Worm (Caenorhabditis elegans) whole organism, early embryonic: Measurements from ENCODE around the gene eol-1.

Experiments used
- B0310.2 ChIP-seq: sonication (generic microtip); optimal IDR thresholded peaks from 2 replicates; lab custom pipeline; 2016; ENCODE audit warnings: mild to moderate bottlenecking, missing genetic modification characterization, missing compliant biosample characterization
- F13C5.2 ChIP-seq: sonication (generic microtip); optimal IDR thresholded peaks from 2 replicates; lab custom pipeline; 2017; ENCODE audit warnings: mild to moderate bottlenecking, missing genetic modification characterization, inconsistent platforms, missing compliant biosample characterization
- aly-1 ChIP-seq: sonication (generic microtip); optimal IDR thresholded peaks from 2 replicates; lab custom pipeline; 2016; ENCODE audit warnings: missing genetic modification characterization, missing compliant biosample characterization
- ama-1 ChIP-seq: fragments of 150-350 bp; optimal IDR thresholded peaks from 2 replicates; lab custom pipeline; 2014
- ceh-13 ChIP-seq: fragments of 200-800 bp; sonication (Bioruptor generic); optimal IDR thresholded peaks from 2 replicates; lab custom pipeline; 2018; ENCODE audit warnings: mild to moderate bottlenecking, missing genetic modification characterization, missing compliant biosample characterization
- ceh-36 ChIP-seq: sonication (generic microtip); optimal IDR thresholded peaks from 2 replicates; lab custom pipeline; 2016; ENCODE audit warnings: missing genetic modification characterization, inconsistent platforms, missing compliant biosample characterization
- ets-7 ChIP-seq: sonication (generic microtip); optimal IDR thresholded peaks from 2 replicates; lab custom pipeline; 2016; ENCODE audit warnings: missing genotype, missing genetic modification characterization, missing compliant biosample characterization
- flt-1 ChIP-seq: fragments of 200-800 bp; sonication (Bioruptor generic); IDR thresholded peaks from 2 replicates; pipeline ENCODE4 v1.3.6; 2022; ENCODE audit warnings: missing genetic modification characterization, missing compliant biosample characterization
- hmbx-1 ChIP-seq: sonication (generic microtip); optimal IDR thresholded peaks from 2 replicates; lab custom pipeline; 2016; ENCODE audit warnings: mild to moderate bottlenecking, missing genetic modification characterization, missing compliant biosample characterization
- hmg-4 ChIP-seq: fragments of 200-800 bp; sonication (Bioruptor generic); optimal IDR thresholded peaks from 2 replicates; lab custom pipeline; 2018; ENCODE audit warnings: mild to moderate bottlenecking, missing genetic modification characterization, missing compliant biosample characterization
- hnd-1 ChIP-seq: sonication (generic microtip); optimal IDR thresholded peaks from 2 replicates; lab custom pipeline; 2016; ENCODE audit warnings: missing genetic modification characterization, missing compliant biosample characterization
- pes-1 ChIP-seq: fragments of 200-800 bp; sonication (Bioruptor generic); IDR thresholded peaks from 2 replicates; pipeline ENCODE4 v1.3.6; 2022; ENCODE audit warnings: missing genetic modification reagents, missing genetic modification characterization, missing compliant biosample characterization
- scrt-1 ChIP-seq: fragments of 200-800 bp; sonication (Bioruptor generic); IDR thresholded peaks from 2 replicates; pipeline ENCODE4 v1.3.6; 2022; ENCODE audit warnings: missing genetic modification characterization, missing compliant biosample characterization
- sea-1 ChIP-seq: fragments of 200-800 bp; sonication (Bioruptor generic); conservative IDR thresholded peaks from 2 replicates; pipeline ENCODE4 v1.3.6; 2022; ENCODE audit warnings: missing genetic modification characterization, missing compliant biosample characterization
- tbx-11 ChIP-seq: fragments of 200-800 bp; sonication (Bioruptor generic); IDR thresholded peaks from 2 replicates; pipeline ENCODE4 v1.3.6; 2022; ENCODE audit warnings: missing genetic modification characterization, missing compliant biosample characterization
- tbx-37 ChIP-seq: fragments of 200-800 bp; sonication (Bioruptor generic); conservative IDR thresholded peaks from 2 replicates; pipeline ENCODE4 v1.3.6; 2022; ENCODE audit warnings: missing genetic modification reagents, missing genetic modification characterization, missing compliant biosample characterization
- tra-4 ChIP-seq: sonication (generic microtip); optimal IDR thresholded peaks from 2 replicates; lab custom pipeline; 2017; ENCODE audit warnings: missing genetic modification characterization, missing compliant biosample characterization

eol-1 gene

DNA sequence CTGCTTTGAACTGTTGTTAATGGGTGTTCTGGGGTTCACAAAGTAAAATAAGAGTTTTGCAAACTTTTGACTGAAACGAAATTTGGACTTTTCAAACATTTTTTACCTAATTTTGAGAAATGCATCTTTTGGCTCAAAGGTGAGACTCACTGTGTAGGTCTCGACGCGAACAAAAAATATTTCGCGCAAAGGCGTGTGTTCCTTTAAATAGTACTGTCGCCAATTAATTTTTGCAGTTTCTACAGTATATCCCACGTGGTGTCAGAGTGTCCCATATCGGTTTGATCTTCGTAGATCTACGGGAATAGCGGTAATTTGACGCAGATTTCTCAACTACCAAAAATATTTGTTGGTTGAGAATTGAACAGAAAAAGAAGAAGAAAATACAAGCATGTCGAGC lies 32.9 kb upstream of the eol-1 start:
- no peak for TF ChIP-seq tbx-11

DNA sequence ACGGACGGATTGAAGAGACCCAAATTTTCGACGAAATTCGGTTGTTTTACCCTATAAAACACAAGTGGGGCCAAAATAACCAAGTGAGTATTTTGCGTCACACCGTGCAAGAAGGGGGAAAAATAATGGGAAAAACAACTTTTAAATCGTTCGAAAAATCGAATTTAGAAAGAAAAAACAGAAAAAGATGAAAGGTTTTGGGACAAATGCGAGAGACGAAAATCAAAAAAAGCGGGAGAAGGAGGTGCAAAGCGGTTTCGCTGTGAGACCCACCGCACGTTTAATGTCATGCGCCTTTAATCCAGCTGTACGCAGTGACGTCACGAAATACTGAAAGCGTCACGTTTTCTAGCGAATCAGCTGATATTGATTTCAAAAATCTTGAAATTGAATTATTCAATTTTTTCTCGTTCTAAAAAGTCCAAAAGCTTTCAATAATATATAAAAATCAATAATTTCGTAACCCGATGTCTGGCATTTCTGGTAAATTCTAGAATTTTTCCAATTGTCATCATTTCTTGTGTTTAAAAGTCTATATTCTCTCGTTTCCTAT lies 31.4 kb upstream of the eol-1 start, which contains the start of the genes ddx-17 and aip-1:
Gene ddx-17, minus strand, starts transcription at position 51 of the 553 bp plus-strand sequence.
Gene aip-1, plus strand, starts transcription at position 332 of the 553 bp plus-strand sequence.
- TF ChIP-seq sea-1 (GFP tag; lab: Robert Waterston, UW) (no peak), F13C5.2 (peak; percentile 42), ama-1 (peak; percentile 18)

DNA sequence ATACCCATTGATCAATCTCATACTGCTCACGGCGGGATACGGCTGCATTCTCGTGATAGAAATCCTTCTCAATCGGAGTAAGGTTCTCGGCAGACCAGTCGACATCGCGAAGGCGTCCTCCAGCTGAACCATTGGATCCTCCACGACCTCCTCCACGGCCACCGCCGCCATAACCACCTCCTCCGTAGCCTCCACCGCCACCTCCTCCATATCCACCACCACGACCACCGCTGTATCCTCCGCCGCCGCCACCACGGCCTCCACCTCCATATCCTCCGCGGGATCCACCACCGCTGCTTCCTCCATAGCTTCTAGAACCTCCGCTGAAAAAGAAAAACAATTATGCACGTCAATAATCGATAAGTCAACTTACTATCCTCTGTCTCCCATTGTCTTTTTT lies 30.7 kb upstream of the eol-1 start:
- TF ChIP-seq scrt-1 (GFP tag; lab: Robert Waterston, UW), result peak; percentile 38; the same call in 1 of the 2 replicates
- TF ChIP-seq hnd-1 (tag; lab: Kevin White, UChicago), result no peak
- TF ChIP-seq tbx-11, result no peak
- TF ChIP-seq tbx-37, result no peak
- TF ChIP-seq B0310.2, result no peak
- no peak for TF ChIP-seq hmg-4 (GFP tag; lab: Kevin White, UChicago)

DNA sequence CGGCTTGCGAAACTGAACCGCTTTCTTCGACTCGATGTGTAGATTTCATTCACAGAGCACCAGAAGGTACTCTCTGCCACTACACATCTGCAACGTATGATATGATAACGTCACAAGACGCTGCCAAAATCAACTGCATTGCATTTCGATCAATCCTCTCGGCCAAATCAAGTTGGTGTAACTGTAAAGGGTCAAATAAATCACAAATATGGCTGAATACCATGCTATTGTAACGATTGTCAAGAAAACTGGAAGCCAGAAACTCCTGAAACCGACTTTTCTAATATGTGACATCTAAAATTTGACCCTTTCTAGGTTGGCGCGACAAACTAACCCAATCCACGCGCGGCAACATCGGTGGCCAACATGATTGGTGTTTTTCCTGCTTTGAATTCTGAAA lies 29.3 kb upstream of the eol-1 start:
- TF ChIP-seq F13C5.2 (no peak), ets-7 (no peak), tbx-11 (no peak), hmg-4 (GFP tag; lab: Kevin White, UChicago) (no peak)

DNA sequence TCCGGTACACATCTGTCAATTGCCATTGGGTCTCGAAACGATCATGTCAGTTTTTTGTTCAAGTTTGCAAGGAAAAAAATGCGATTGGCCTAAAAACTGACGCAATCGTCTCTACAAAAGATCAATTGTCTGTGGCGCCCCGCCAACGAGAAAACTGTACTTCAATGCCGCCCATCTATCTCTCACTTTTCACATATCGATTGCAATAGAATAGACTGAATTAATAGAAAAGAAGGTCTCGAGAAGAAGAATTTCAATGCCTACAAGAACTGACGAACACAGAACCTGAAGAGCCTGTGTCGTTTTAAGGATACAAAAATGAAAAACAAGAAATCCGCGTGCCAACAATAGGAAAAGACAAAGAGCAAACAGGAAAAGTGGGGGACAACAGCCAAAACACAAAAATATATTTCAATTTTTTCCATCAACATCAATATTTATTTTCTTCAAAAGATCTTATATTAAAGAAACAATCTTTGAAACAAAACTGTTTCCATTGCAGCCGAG lies 27.7 kb upstream of the eol-1 start:
- peak; percentile 35 for TF ChIP-seq ama-1
- TF ChIP-seq pes-1 (GFP tag; lab: Robert Waterston, UW), result no peak

DNA sequence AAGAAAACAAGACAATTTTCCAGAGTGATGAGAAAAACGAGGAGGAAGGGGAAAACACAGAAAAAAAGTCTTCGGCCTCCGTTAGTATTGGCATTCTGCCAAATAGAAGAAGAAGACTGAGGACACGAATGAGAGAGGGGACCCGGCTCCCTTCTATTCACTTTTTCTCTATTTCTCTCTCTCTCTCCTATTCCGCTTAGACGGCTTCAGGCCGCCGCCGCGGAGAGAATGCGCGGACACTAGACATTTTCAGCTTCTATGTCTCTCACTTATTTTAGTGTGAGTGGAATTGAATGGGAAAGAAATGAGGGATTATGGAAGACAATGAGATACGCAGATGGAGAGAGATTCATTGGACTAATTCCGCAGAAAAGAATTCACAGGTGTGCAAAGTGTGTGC lies 26.1 kb upstream of the eol-1 start:
- no peak for TF ChIP-seq ceh-13 (GFP tag; lab: Kevin White, UChicago)
- no peak for TF ChIP-seq ets-7
- no peak for TF ChIP-seq tbx-37
- no peak for TF ChIP-seq pes-1 (GFP tag; lab: Robert Waterston, UW)
- TF ChIP-seq hnd-1 (tag; lab: Kevin White, UChicago), result no peak

DNA sequence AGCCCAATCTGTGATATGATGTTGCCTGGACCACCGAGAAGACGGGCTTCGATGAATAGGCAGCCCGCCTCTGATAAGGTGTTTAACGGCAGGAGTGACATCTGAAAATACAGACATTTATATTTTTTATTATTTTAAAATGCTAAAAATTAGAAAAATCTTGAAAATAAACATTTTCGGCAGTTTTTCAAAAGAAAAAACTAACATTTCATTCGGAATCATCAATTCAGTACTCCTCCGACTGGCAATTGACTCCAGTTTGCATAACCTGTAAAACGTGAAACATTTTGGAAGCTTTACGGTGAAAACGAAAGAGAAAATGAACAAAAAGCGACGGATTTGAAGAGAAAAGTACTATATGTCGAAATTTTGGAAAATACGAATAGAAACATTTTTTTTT lies 25.1 kb upstream of the eol-1 start, which contains the start of gene ric-7:
Gene ric-7, minus strand, starts transcription at position 101 of the 400 bp plus-strand sequence.
- peak; percentile 29; the same call in 1 of the 2 replicates for TF ChIP-seq tbx-11
- TF ChIP-seq scrt-1 (GFP tag; lab: Robert Waterston, UW), result no peak

DNA sequence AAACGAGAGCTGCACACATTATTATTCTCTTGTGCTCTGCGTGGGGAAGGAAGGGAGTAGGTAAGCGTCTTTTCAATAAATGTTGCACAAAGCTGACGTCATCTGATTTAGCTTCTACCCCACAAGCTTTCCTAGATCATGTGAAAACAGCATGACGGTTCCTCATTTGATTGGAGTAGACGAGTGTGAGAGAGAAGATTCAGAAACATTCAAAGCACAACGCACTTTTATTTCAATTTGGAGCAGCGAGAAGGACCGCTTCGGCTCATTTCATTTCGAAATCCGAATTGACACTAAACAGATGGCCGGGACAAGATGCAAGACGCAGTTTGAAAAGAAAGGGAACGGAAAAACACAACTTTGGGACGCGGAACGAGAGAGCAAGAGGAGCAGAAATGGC lies 23.6 kb upstream of the eol-1 start:
- TF ChIP-seq hmbx-1 (tag; lab: Kevin White, UChicago) (no peak), tra-4 (no peak), hmg-4 (GFP tag; lab: Kevin White, UChicago) (no peak), aly-1 (tag; lab: Kevin White, UChicago) (no peak), ceh-36 (tag; lab: Kevin White, UChicago) (no peak), ceh-13 (GFP tag; lab: Kevin White, UChicago) (no peak), sea-1 (GFP tag; lab: Robert Waterston, UW) (no peak), tbx-11 (no peak), ets-7 (no peak), B0310.2 (no peak), flt-1 (no peak), pes-1 (GFP tag; lab: Robert Waterston, UW) (no peak)

DNA sequence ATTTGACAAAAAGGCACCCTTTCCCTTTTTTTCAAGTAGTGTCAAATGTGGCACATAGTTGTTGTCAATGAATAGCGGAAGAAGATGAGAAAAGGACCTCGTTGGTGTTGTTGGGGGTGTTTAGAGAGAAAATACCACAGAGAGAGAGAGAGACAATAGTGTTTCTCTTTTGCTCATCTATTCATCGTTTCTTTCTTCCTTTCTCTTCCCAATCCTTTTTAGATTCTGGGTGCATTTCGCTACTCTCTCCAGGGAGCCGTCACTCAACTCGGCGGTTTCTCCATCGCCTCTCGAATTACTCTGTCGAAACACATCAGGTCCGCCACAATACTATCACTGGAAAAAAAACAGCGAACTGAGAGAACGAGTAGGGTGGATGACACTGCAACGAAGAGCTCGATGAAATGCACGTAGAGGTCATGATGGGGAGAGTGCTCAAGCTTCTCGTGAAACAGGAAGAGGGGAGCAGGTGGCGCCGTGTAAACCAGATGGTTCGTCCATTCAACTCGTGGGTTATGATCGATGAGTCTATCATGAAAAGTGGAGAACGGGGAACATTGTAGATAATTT lies 23.0 kb upstream of the eol-1 start:
- TF ChIP-seq hmg-4 (GFP tag; lab: Kevin White, UChicago) (no peak), tra-4 (no peak), ceh-13 (GFP tag; lab: Kevin White, UChicago) (no peak), aly-1 (tag; lab: Kevin White, UChicago) (no peak), ama-1 (no peak), ceh-36 (tag; lab: Kevin White, UChicago) (no peak), flt-1 (no peak), scrt-1 (GFP tag; lab: Robert Waterston, UW) (no peak), sea-1 (GFP tag; lab: Robert Waterston, UW) (no peak), B0310.2 (no peak), tbx-11 (no peak), F13C5.2 (no peak), hnd-1 (tag; lab: Kevin White, UChicago) (no peak), tbx-37 (no peak), hmbx-1 (tag; lab: Kevin White, UChicago) (no peak), ets-7 (no peak), pes-1 (GFP tag; lab: Robert Waterston, UW) (no peak)

DNA sequence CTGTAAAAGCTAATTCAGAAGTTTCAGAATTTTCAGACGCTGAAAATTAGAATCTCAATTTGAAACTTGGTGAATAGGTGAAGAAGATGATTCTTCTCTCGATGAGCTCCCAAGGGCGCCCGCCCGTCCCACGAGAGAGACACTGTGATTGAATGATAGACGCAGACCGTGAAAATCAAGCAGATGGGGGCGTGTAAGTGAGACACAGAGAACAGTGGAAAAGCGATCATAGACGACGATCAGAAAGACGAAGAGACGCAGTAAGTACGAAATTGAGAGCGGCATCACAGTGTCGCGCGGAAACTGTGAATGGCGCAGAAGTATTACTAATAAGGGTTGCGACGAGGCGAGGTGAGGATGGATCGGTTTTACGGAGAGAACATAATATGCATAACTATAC lies 21.7 kb upstream of the eol-1 start:
- TF ChIP-seq hmg-4 (GFP tag; lab: Kevin White, UChicago), result no peak
- TF ChIP-seq pes-1 (GFP tag; lab: Robert Waterston, UW), result no peak
- TF ChIP-seq hnd-1 (tag; lab: Kevin White, UChicago), result no peak
- no peak for TF ChIP-seq tra-4
- TF ChIP-seq scrt-1 (GFP tag; lab: Robert Waterston, UW), result no peak
- no peak for TF ChIP-seq ama-1
- TF ChIP-seq F13C5.2, result no peak
- TF ChIP-seq aly-1 (tag; lab: Kevin White, UChicago), result no peak
- no peak for TF ChIP-seq hmbx-1 (tag; lab: Kevin White, UChicago)
- no peak for TF ChIP-seq B0310.2
- no peak for TF ChIP-seq ceh-36 (tag; lab: Kevin White, UChicago)
- TF ChIP-seq tbx-11, result no peak
